Fruit fly (Drosophila melanogaster) whole organism, embryonic: ENCODE measurements around the gene CG13920.
A peak's percentile ranks its signal among the peaks of the same experiment; 100 is the strongest.

ENCODE experiments used
- Bteb2 ChIP-seq: fragments of 200-800 bp; sonication (Bioruptor generic); optimal IDR thresholded peaks from 2 replicates; lab custom pipeline; 2016; ENCODE audit warnings: missing biosample characterization, missing genetic modification characterization
- CG1233 ChIP-seq: fragments of 200-800 bp; sonication (Bioruptor generic); optimal IDR thresholded peaks from 4 replicates; lab custom pipeline; 2018; ENCODE audit warnings: missing biosample characterization, mild to moderate bottlenecking, missing genetic modification characterization
- CG13123 ChIP-seq: fragments of 200-800 bp; sonication (Bioruptor generic); optimal IDR thresholded peaks from 2 replicates; lab custom pipeline; 2016; ENCODE audit warnings: missing biosample characterization, missing genetic modification characterization
- CG13424 ChIP-seq: fragments of 200-800 bp; sonication (Bioruptor generic); optimal IDR thresholded peaks from 2 replicates; lab custom pipeline; 2019; ENCODE audit warnings: missing biosample characterization, mild to moderate bottlenecking, missing genetic modification characterization, moderate library complexity
- CG14441 ChIP-seq: fragments of 200-800 bp; sonication (Bioruptor generic); IDR thresholded peaks from 2 replicates; pipeline ENCODE4 v1.3.6; 2022; ENCODE audit warnings: missing biosample characterization, missing genetic modification characterization
- CG1603 ChIP-seq: fragments of 200-800 bp; sonication (Bioruptor generic); optimal IDR thresholded peaks from 2 replicates; lab custom pipeline; 2019; ENCODE audit warnings: missing biosample characterization, mild to moderate bottlenecking, missing genetic modification characterization, moderate library complexity
- CG17802 ChIP-seq: fragments of 200-800 bp; sonication (Bioruptor generic); optimal IDR thresholded peaks from 2 replicates; lab custom pipeline; 2018; ENCODE audit warnings: missing biosample characterization, mild to moderate bottlenecking, missing genetic modification characterization, moderate library complexity
- CG18011 ChIP-seq: fragments of 200-800 bp; sonication (Bioruptor generic); optimal IDR thresholded peaks from 2 replicates; lab custom pipeline; 2017; ENCODE audit warnings: missing biosample characterization, missing genetic modification characterization, mild to moderate bottlenecking, moderate library complexity, missing genotype
- CG18619 ChIP-seq: fragments of 200-800 bp; sonication (Bioruptor generic); optimal IDR thresholded peaks from 3 replicates; lab custom pipeline; 2017; ENCODE audit warnings: missing biosample characterization, mild to moderate bottlenecking, missing genetic modification characterization
- CG4707 ChIP-seq: fragments of 200-800 bp; sonication (Bioruptor generic); optimal IDR thresholded peaks from 2 replicates; lab custom pipeline; 2018; ENCODE audit warnings: missing biosample characterization, mild to moderate bottlenecking, missing genetic modification characterization, moderate library complexity
- CG6272 ChIP-seq: fragments of 200-800 bp; sonication (Bioruptor generic); IDR thresholded peaks from 2 replicates; pipeline ENCODE4 v1.3.6; 2022; ENCODE audit warnings: missing biosample characterization, missing genetic modification characterization
- CG6689 ChIP-seq: fragments of 200-800 bp; sonication (Bioruptor generic); IDR thresholded peaks from 2 replicates; pipeline ENCODE4 v1.3.6; 2022; ENCODE audit warnings: missing biosample characterization, missing genetic modification characterization
- CG6791 ChIP-seq: fragments of 200-800 bp; sonication (Bioruptor generic); IDR thresholded peaks from 3 replicates; pipeline ENCODE4 v1.3.6; 2022; ENCODE audit warnings: missing biosample characterization, missing genetic modification characterization; ENCODE audit not compliant: partially characterized antibody
- CG8359 ChIP-seq: fragments of 200-800 bp; sonication (Bioruptor generic); optimal IDR thresholded peaks from 2 replicates; lab custom pipeline; 2017; ENCODE audit warnings: missing biosample characterization, mild to moderate bottlenecking, missing genetic modification characterization, borderline replicate concordance
- CG9609 ChIP-seq: fragments of 200-800 bp; sonication (Bioruptor generic); optimal IDR thresholded peaks from 3 replicates; lab custom pipeline; 2016; ENCODE audit warnings: missing biosample characterization, missing genetic modification characterization
- CG9797 ChIP-seq: fragments of 200-800 bp; sonication (Bioruptor generic); optimal IDR thresholded peaks from 3 replicates; lab custom pipeline; 2018; ENCODE audit warnings: missing biosample characterization, mild to moderate bottlenecking, missing genetic modification characterization
- CG9876 ChIP-seq: fragments of 200-800 bp; sonication (Bioruptor generic); optimal IDR thresholded peaks from 2 replicates; lab custom pipeline; 2016; ENCODE audit warnings: missing biosample characterization, missing genetic modification characterization
- CkIIα-i1 ChIP-seq: fragments of 200-800 bp; sonication (Bioruptor generic); IDR thresholded peaks from 2 replicates; pipeline ENCODE4 v1.3.6; 2022; ENCODE audit warnings: missing biosample characterization, missing genetic modification characterization
- Dip3 ChIP-seq: fragments of 200-800 bp; sonication (Bioruptor generic); optimal IDR thresholded peaks from 3 replicates; lab custom pipeline; 2016; ENCODE audit warnings: missing biosample characterization, missing genetic modification characterization
- Drgx ChIP-seq: fragments of 200-800 bp; sonication (Bioruptor generic); IDR thresholded peaks from 2 replicates; pipeline ENCODE4 v1.3.6; 2022; ENCODE audit warnings: missing biosample characterization, missing genetic modification characterization
- Elba2 ChIP-seq: fragments of 200-800 bp; sonication (Bioruptor generic); optimal IDR thresholded peaks from 3 replicates; lab custom pipeline; 2016; ENCODE audit warnings: missing biosample characterization, missing genetic modification characterization
- Gug ChIP-seq: fragments of 200-800 bp; sonication (Bioruptor generic); IDR thresholded peaks from 4 replicates; pipeline ENCODE4 v1.3.6; 2022; ENCODE audit warnings: missing biosample characterization, missing genetic modification characterization
- HLHmδ ChIP-seq: fragments of 200-800 bp; sonication (Bioruptor generic); optimal IDR thresholded peaks from 2 replicates; lab custom pipeline; 2018; ENCODE audit warnings: missing biosample characterization, mild to moderate bottlenecking, missing genetic modification characterization, moderate library complexity
- Hr39 ChIP-seq: fragments of >200 bp; optimal IDR thresholded peaks from 2 replicates; lab custom pipeline; 2017
- NC2α ChIP-seq: fragments of 200-800 bp; sonication (Bioruptor generic); optimal IDR thresholded peaks from 2 replicates; lab custom pipeline; 2016; ENCODE audit warnings: missing biosample characterization, missing genetic modification characterization
- Optix ChIP-seq: fragments of 200-800 bp; sonication (Bioruptor generic); IDR thresholded peaks from 3 replicates; pipeline ENCODE4 v1.3.6; 2022; ENCODE audit warnings: missing biosample characterization, missing genetic modification characterization
- Side ChIP-seq: fragments of 200-800 bp; sonication (Bioruptor generic); optimal IDR thresholded peaks from 2 replicates; lab custom pipeline; 2016; ENCODE audit warnings: missing biosample characterization, missing genetic modification characterization
- Ssrp ChIP-seq: fragments of 200-800 bp; sonication (Bioruptor generic); optimal IDR thresholded peaks from 2 replicates; lab custom pipeline; 2018; ENCODE audit warnings: missing biosample characterization, mild to moderate bottlenecking, missing genetic modification characterization, moderate library complexity
- Stat92E ChIP-seq, 3 experiments: fragments of >200 bp in 2 of 3; fragments of 200-800 bp in 1 of 3; sonication (Bioruptor generic) in 1 of 3; optimal IDR thresholded peaks; 2 replicates each; lab custom pipeline; 2017 to 2019; ENCODE audit warnings: missing biosample characterization in 3 of 3, missing genetic modification characterization in 3 of 3, mild to moderate bottlenecking in 1 of 3, moderate library complexity in 1 of 3
- TFAM ChIP-seq: fragments of 200-800 bp; sonication (Bioruptor generic); optimal IDR thresholded peaks from 2 replicates; lab custom pipeline; 2017; ENCODE audit warnings: missing biosample characterization, missing genetic modification characterization, inconsistent platforms
- Usf ChIP-seq: fragments of 200-800 bp; sonication (Bioruptor generic); optimal IDR thresholded peaks from 2 replicates; lab custom pipeline; 2017; ENCODE audit warnings: missing genotype, missing biosample characterization, missing genetic modification characterization
- chn ChIP-seq: fragments of 200-800 bp; sonication (Bioruptor generic); optimal IDR thresholded peaks from 2 replicates; lab custom pipeline; 2016; ENCODE audit warnings: missing biosample characterization, missing genetic modification characterization
- disco-r ChIP-seq: fragments of 200-800 bp; sonication (Bioruptor generic); optimal IDR thresholded peaks from 2 replicates; lab custom pipeline; 2016; ENCODE audit warnings: missing biosample characterization, missing genetic modification characterization
- dm ChIP-seq: fragments of 200-800 bp; sonication (Bioruptor generic); optimal IDR thresholded peaks from 3 replicates; lab custom pipeline; 2016; ENCODE audit warnings: missing biosample characterization, missing genetic modification characterization
- dmrt99B ChIP-seq: fragments of 200-800 bp; sonication (Bioruptor generic); optimal IDR thresholded peaks from 2 replicates; lab custom pipeline; 2018; ENCODE audit warnings: missing biosample characterization, mild to moderate bottlenecking, missing genetic modification characterization, moderate library complexity
- dpn ChIP-seq, 2 experiments: fragments of 200-800 bp; sonication (Bioruptor generic); optimal IDR thresholded peaks; 3 replicates each; lab custom pipeline; 2016; ENCODE audit warnings: missing biosample characterization in 2 of 2, missing genetic modification characterization in 2 of 2
- en ChIP-seq: fragments of 200-800 bp; sonication (Bioruptor generic); optimal IDR thresholded peaks from 2 replicates; lab custom pipeline; 2016; ENCODE audit warnings: missing biosample characterization, missing genetic modification characterization
- exex ChIP-seq: fragments of 200-800 bp; sonication (Bioruptor generic); optimal IDR thresholded peaks from 4 replicates; lab custom pipeline; 2018; ENCODE audit warnings: missing biosample characterization, mild to moderate bottlenecking, missing genetic modification characterization, moderate library complexity
- eyg ChIP-seq: fragments of 200-800 bp; sonication (Bioruptor generic); optimal IDR thresholded peaks from 3 replicates; lab custom pipeline; 2016; ENCODE audit warnings: missing biosample characterization, missing genetic modification characterization
- ham ChIP-seq: fragments of 200-800 bp; sonication (Bioruptor generic); IDR thresholded peaks from 2 replicates; pipeline ENCODE4 v1.3.6; 2022; ENCODE audit warnings: missing biosample characterization, missing genetic modification characterization
- ind ChIP-seq: fragments of 200-800 bp; sonication (Bioruptor generic); optimal IDR thresholded peaks from 3 replicates; lab custom pipeline; 2016; ENCODE audit warnings: missing biosample characterization, missing genetic modification characterization
- ken ChIP-seq: fragments of 200-800 bp; sonication (Bioruptor generic); IDR thresholded peaks from 3 replicates; pipeline ENCODE4 v1.3.6; 2022; ENCODE audit warnings: missing biosample characterization, missing genetic modification characterization
- org-1 ChIP-seq: fragments of 200-800 bp; sonication (Bioruptor generic); optimal IDR thresholded peaks from 2 replicates; lab custom pipeline; 2017; ENCODE audit warnings: missing biosample characterization, missing genetic modification characterization
- phol ChIP-seq: fragments of 200-800 bp; sonication (Bioruptor generic); optimal IDR thresholded peaks from 3 replicates; lab custom pipeline; 2018; ENCODE audit warnings: missing biosample characterization, mild to moderate bottlenecking, missing genetic modification characterization, moderate library complexity
- prd ChIP-seq, 3 experiments: fragments of >200 bp in 2 of 3; fragments of 200-800 bp in 1 of 3; sonication (Bioruptor generic) in 1 of 3; optimal IDR thresholded peaks in 2 of 3; IDR thresholded peaks in 1 of 3; 2 replicates in 2 of 3; 3 replicates in 1 of 3; pipeline versions ENCODE4 v1.3.6 to Lab custom; 2017 to 2022; ENCODE audit warnings: missing biosample characterization in 1 of 3, missing genetic modification characterization in 1 of 3
- pzg ChIP-seq: fragments of 200-800 bp; sonication (Bioruptor generic); optimal IDR thresholded peaks from 3 replicates; lab custom pipeline; 2018; ENCODE audit warnings: missing biosample characterization, mild to moderate bottlenecking, missing genetic modification characterization, moderate library complexity
- repo ChIP-seq: fragments of 200-800 bp; sonication (Bioruptor generic); optimal IDR thresholded peaks from 2 replicates; lab custom pipeline; 2016; ENCODE audit warnings: missing biosample characterization, missing genetic modification characterization
- schlank ChIP-seq: fragments of 200-800 bp; sonication (Bioruptor generic); optimal IDR thresholded peaks from 2 replicates; lab custom pipeline; 2018; ENCODE audit warnings: missing biosample characterization, mild to moderate bottlenecking, missing genetic modification characterization
- stwl ChIP-seq: fragments of 200-800 bp; sonication (Bioruptor generic); optimal IDR thresholded peaks from 3 replicates; lab custom pipeline; 2018; ENCODE audit warnings: missing biosample characterization, mild to moderate bottlenecking, missing genetic modification characterization, moderate library complexity
- tin ChIP-seq: fragments of 200-800 bp; sonication (Bioruptor generic); optimal IDR thresholded peaks from 3 replicates; lab custom pipeline; 2016; ENCODE audit warnings: missing biosample characterization, missing genetic modification characterization

CG13920 gene

dm6 chr3L:1668504-1668903 is 19.8 kb downstream of the CG13920 start, which contains the start of gene RpL23A (continued):
- TF ChIP-seq CG18011 (GFP tag; lab: Kevin White, UChicago) (peak; percentile 87), org-1 (peak; percentile 93), Side (GFP tag; lab: Kevin White, UChicago) (peak; percentile 98), CG13123 (GFP tag; lab: Kevin White, UChicago) (peak; percentile 92), CG6791 (GFP tag; lab: Robert Waterston, UW) (peak; percentile 66; the same call in 2 of the 3 replicates), Usf (GFP tag; lab: Kevin White, UChicago) (peak; percentile 94), stwl (tag; lab: Kevin White, UChicago) (peak; percentile 97), TFAM (peak; percentile 83), Drgx (GFP tag; lab: Robert Waterston, UW) (peak; percentile 70), pzg (GFP tag; lab: Kevin White, UChicago) (peak; percentile 100), CG9609 (GFP tag; lab: Kevin White, UChicago) (peak; percentile 98), Gug (GFP tag; lab: Robert Waterston, UW) (peak; percentile 89), phol (tag; lab: Kevin White, UChicago) (peak; percentile 95), dm (GFP tag; lab: Kevin White, UChicago) (peak; percentile 99), Dip3 (GFP tag; lab: Kevin White, UChicago) (peak; percentile 94), dmrt99B (tag; lab: Kevin White, UChicago) (peak; percentile 80), NC2α (peak; percentile 92), CG18619 (GFP tag; lab: Kevin White, UChicago) (peak; percentile 98), schlank (tag; lab: Kevin White, UChicago) (peak; percentile 95), CG13424 (tag; lab: Kevin White, UChicago) (peak; percentile 84), exex (tag; lab: Kevin White, UChicago) (peak; percentile 72), CG4707 (GFP tag; lab: Kevin White, UChicago) (peak; percentile 86), CG1233 (GFP tag; lab: Kevin White, UChicago) (peak; percentile 95), ham (GFP tag; lab: Robert Waterston, UW) (peak; percentile 91), CG17802 (peak; percentile 84), Elba2 (GFP tag; lab: Kevin White, UChicago) (peak; percentile 72), Hr39 (lab: Kevin White, UChicago) (no peak), Stat92E (GFP tag; optimal IDR thresholded peaks at IDR 0.05; lab: Kevin White, UChicago) (peak in 1 of 3 experiments; percentile 91), CG6272 (GFP tag; lab: Robert Waterston, UW) (peak; percentile 91), HLHmδ (peak; percentile 98), repo (GFP tag; lab: Kevin White, UChicago) (peak; percentile 97), ken (GFP tag; lab: Robert Waterston, UW) (peak; percentile 98), CG9797 (GFP tag; lab: Kevin White, UChicago) (peak; percentile 91), ind (GFP tag; lab: Kevin White, UChicago) (peak; percentile 92), CG9876 (peak; percentile 98), eyg (GFP tag; lab: Kevin White, UChicago) (peak; percentile 96), CG14441 (GFP tag; lab: Robert Waterston, UW) (peak; percentile 86), tin (peak; percentile 93), disco-r (GFP tag; lab: Kevin White, UChicago) (peak; percentile 95), CG1603 (tag; lab: Kevin White, UChicago) (peak; percentile 100), chn (peak; percentile 95), prd (optimal IDR thresholded peaks at IDR 0.05; lab: Kevin White, UChicago) (no peak), prd (GFP tag; IDR thresholded peaks at IDR 0.05; lab: Robert Waterston, UW) (peak; percentile 89), Bteb2 (GFP tag; lab: Kevin White, UChicago) (peak; percentile 95), Optix (GFP tag; lab: Robert Waterston, UW) (peak; percentile 91), CG6689 (GFP tag; lab: Robert Waterston, UW) (peak; percentile 85), CG8359 (GFP tag; lab: Kevin White, UChicago) (peak; percentile 81), Ssrp (tag; lab: Kevin White, UChicago) (peak; percentile 74), dpn (GFP tag; optimal IDR thresholded peaks at IDR 0.05; lab: Kevin White, UChicago) (peak; percentile 93 to 98), CkIIα-i1 (peak; percentile 52; the same call in 1 of the 2 replicates), en (GFP tag; lab: Kevin White, UChicago) (peak; percentile 93)
